Fruit fly (Drosophila melanogaster) Kc167 (cell line): ENCODE data around the gene Inx7.

Source experiments
- Myc ChIP-seq: fragments of >200 bp; optimal IDR thresholded peaks from 2 replicates; lab custom pipeline; 2017; ENCODE audit warnings: missing external identifiers
- Sin3A ChIP-seq: fragments of >200 bp; optimal IDR thresholded peaks from 2 replicates; lab custom pipeline; 2018; ENCODE audit warnings: missing external identifiers
- h ChIP-seq: fragments of >200 bp; optimal IDR thresholded peaks from 3 replicates; lab custom pipeline; 2018; ENCODE audit warnings: missing external identifiers
- insv ChIP-seq: fragments of >200 bp; optimal IDR thresholded peaks from 3 replicates; lab custom pipeline; 2018; ENCODE audit warnings: missing external identifiers
- psq ChIP-seq: fragments of >200 bp; optimal IDR thresholded peaks from 2 replicates; lab custom pipeline; 2017; ENCODE audit warnings: missing external identifiers
- ttk ChIP-seq: sonication (Bioruptor generic); optimal IDR thresholded peaks from 2 replicates; lab custom pipeline; 2017; ENCODE audit warnings: missing external identifiers

Inx7 gene

dm6 chrX:6990105-6990504 is 3.3 kb downstream of the Inx7 start:
- TF ChIP-seq h (lab: Kevin White, UChicago) (no peak), Sin3A (lab: Kevin White, UChicago) (no peak), Myc (no peak), psq (no peak)

dm6 chrX:6988632-6989338 is 4.6 kb downstream of the Inx7 start:
- TF ChIP-seq h (lab: Kevin White, UChicago) (no peak), insv (lab: Kevin White, UChicago) (no peak), Myc (no peak), ttk (lab: Kevin White, UChicago) (no peak), psq (no peak), Sin3A (lab: Kevin White, UChicago) (no peak)

dm6 chrX:6988082-6988481 is 5.3 kb downstream of the Inx7 start:
- TF ChIP-seq Myc = no peak

dm6 chrX:6987091-6987490 is 6.3 kb downstream of the Inx7 start:
- TF ChIP-seq insv (lab: Kevin White, UChicago) = no peak
- no peak for TF ChIP-seq Sin3A (lab: Kevin White, UChicago)
- TF ChIP-seq ttk (lab: Kevin White, UChicago) = no peak
- no peak for TF ChIP-seq h (lab: Kevin White, UChicago)

- TF ChIP-seq ttk (lab: Kevin White, UChicago) (no peak), Sin3A (lab: Kevin White, UChicago) (no peak), psq (no peak), insv (lab: Kevin White, UChicago) (no peak), h (lab: Kevin White, UChicago) (no peak), Myc (no peak)
Observed at dm6 chrX:6985980-6986827, 7.2 kb downstream of the Inx7 start, which contains the start of gene bou. TSS of gene bou (plus strand) at chrX:6986486.

- TF ChIP-seq psq = no peak
- TF ChIP-seq Myc = no peak
- TF ChIP-seq Sin3A (lab: Kevin White, UChicago) = no peak
Observed at dm6 chrX:6985182-6985851, 8.1 kb downstream of the Inx7 start.

dm6 chrX:6983500-6984320 is 9.7 kb downstream of the Inx7 start:
- TF ChIP-seq Myc (no peak), ttk (lab: Kevin White, UChicago) (no peak), h (lab: Kevin White, UChicago) (no peak), psq (no peak), Sin3A (lab: Kevin White, UChicago) (no peak), insv (lab: Kevin White, UChicago) (no peak)

dm6 chrX:6982705-6983384 is 10.6 kb downstream of the Inx7 start:
- no peak for TF ChIP-seq Sin3A (lab: Kevin White, UChicago)
- TF ChIP-seq insv (lab: Kevin White, UChicago) = no peak
- no peak for TF ChIP-seq psq
- TF ChIP-seq ttk (lab: Kevin White, UChicago) = no peak
- TF ChIP-seq h (lab: Kevin White, UChicago) = no peak
- TF ChIP-seq Myc = no peak

- TF ChIP-seq insv (lab: Kevin White, UChicago) (no peak), Myc (no peak), h (lab: Kevin White, UChicago) (no peak), ttk (lab: Kevin White, UChicago) (no peak), psq (no peak), Sin3A (lab: Kevin White, UChicago) (no peak)
Observed at dm6 chrX:6982054-6982453, 11.4 kb downstream of the Inx7 start.

dm6 chrX:6981470-6981952 is 11.9 kb downstream of the Inx7 start:
- TF ChIP-seq Sin3A (lab: Kevin White, UChicago) = no peak
- no peak for TF ChIP-seq insv (lab: Kevin White, UChicago)
- no peak for TF ChIP-seq Myc
- TF ChIP-seq h (lab: Kevin White, UChicago) = no peak
- no peak for TF ChIP-seq psq
- TF ChIP-seq ttk (lab: Kevin White, UChicago) = no peak

- no peak for TF ChIP-seq h (lab: Kevin White, UChicago)
Observed at dm6 chrX:6976911-6977310, 16.5 kb downstream of the Inx7 start.
